Worm (Caenorhabditis elegans) whole organism, L1 larva: ENCODE results near the gene srg-69.

Experiments used
- C34B4.2 ChIP-seq: sonication (generic microtip); optimal IDR thresholded peaks from 2 replicates; lab custom pipeline; 2017; ENCODE audit warnings: mild to moderate bottlenecking, missing genetic modification characterization, missing compliant biosample characterization
- egl-13 ChIP-seq: sonication (generic microtip); optimal IDR thresholded peaks from 2 replicates; lab custom pipeline; 2016; ENCODE audit warnings: missing genotype, missing genetic modification reagents, missing genetic modification characterization, missing compliant biosample characterization
- elt-2 ChIP-seq: sonication (generic microtip); optimal IDR thresholded peaks from 2 replicates; lab custom pipeline; 2016; ENCODE audit warnings: missing genetic modification characterization, mild to moderate bottlenecking, inconsistent platforms, missing compliant biosample characterization, missing genetic modification reagents
- elt-3 ChIP-seq, 6 experiments: fragments of 150-350 bp in 1 of 6; sonication (generic microtip); optimal IDR thresholded peaks; 2 replicates each; lab custom pipeline; 2017 to 2018; ENCODE audit warnings: missing biosample characterization in 6 of 6, missing genetic modification characterization in 6 of 6, inconsistent platforms in 1 of 6
- fkh-4 ChIP-seq: sonication (generic microtip); optimal IDR thresholded peaks from 2 replicates; lab custom pipeline; 2016; ENCODE audit warnings: missing compliant biosample characterization, missing genetic modification characterization, borderline replicate concordance
- lir-3 ChIP-seq: sonication (generic microtip); optimal IDR thresholded peaks from 2 replicates; lab custom pipeline; 2016; ENCODE audit warnings: mild to moderate bottlenecking, missing genetic modification characterization, moderate library complexity, missing compliant biosample characterization; ENCODE audit not compliant: poor library complexity
- rnt-1 ChIP-seq: sonication (generic microtip); optimal IDR thresholded peaks from 2 replicates; lab custom pipeline; 2016; ENCODE audit warnings: mild to moderate bottlenecking, missing genetic modification characterization, moderate library complexity, missing compliant biosample characterization
- snpc-4 ChIP-seq: fragments of 150-350 bp; optimal IDR thresholded peaks from 2 replicates; lab custom pipeline; 2014; ENCODE audit warnings: missing biosample characterization, missing genetic modification characterization
- unc-62 ChIP-seq: fragments of 150-350 bp; optimal IDR thresholded peaks from 2 replicates; lab custom pipeline; 2014; ENCODE audit warnings: missing biosample characterization, missing genetic modification reagents, missing genetic modification characterization
- zag-1 ChIP-seq: fragments of 150-350 bp; optimal IDR thresholded peaks from 2 replicates; lab custom pipeline; 2014; ENCODE audit warnings: missing biosample characterization, missing genetic modification characterization

DNA sequence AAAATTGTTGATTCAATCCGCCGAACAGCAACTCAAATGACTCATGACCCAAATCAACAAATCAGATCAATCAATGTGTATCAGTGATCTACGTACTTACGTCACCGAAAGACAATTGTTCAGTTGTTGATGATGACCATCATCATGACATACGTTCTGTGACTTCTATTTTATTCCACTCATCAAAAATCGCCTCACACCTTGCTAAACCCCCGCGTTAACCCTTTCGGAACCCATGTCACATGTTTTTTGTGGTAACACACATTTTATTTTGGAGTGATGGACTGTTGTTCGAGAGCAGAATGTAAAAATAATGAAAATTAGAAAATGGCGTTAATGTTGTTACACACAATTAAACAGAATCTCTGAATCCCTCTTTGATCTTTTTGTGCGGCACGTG lies 13.1 kb upstream of the srg-69 start:
- TF ChIP-seq snpc-4 (tag; lab: Kevin White, UChicago) = no peak
- no peak for TF ChIP-seq fkh-4 (tag; lab: Kevin White, UChicago)
- TF ChIP-seq unc-62 (GFP tag; lab: Kevin White, UChicago) = no peak
- TF ChIP-seq elt-3 (tag; optimal IDR thresholded peaks at IDR 0.05; lab: Kevin White, UChicago) = no peak
- TF ChIP-seq zag-1 = no peak
- no peak for TF ChIP-seq elt-2
- no peak for TF ChIP-seq C34B4.2 (tag; lab: Kevin White, UChicago)
- TF ChIP-seq lir-3 (tag; lab: Kevin White, UChicago) = no peak
- TF ChIP-seq rnt-1 (tag; lab: Kevin White, UChicago) = peak; percentile 5
- TF ChIP-seq egl-13 (tag; lab: Kevin White, UChicago) = no peak
